Worm (Caenorhabditis elegans) whole organism, late embryonic: ENCODE measurements around the gene str-16.

Experiments used
- K09A11.1 ChIP-seq: sonication (generic microtip); optimal IDR thresholded peaks from 2 replicates; lab custom pipeline; 2017; ENCODE audit warnings: antibody characterized with exemption, mild to moderate bottlenecking, missing genetic modification characterization, missing compliant biosample characterization; ENCODE audit not compliant: insufficient read depth
- ahr-1 ChIP-seq: sonication (generic microtip); optimal IDR thresholded peaks from 2 replicates; lab custom pipeline; 2016; ENCODE audit warnings: missing genetic modification characterization, missing compliant biosample characterization
- ama-1 ChIP-seq: fragments of 150-350 bp; optimal IDR thresholded peaks from 2 replicates; lab custom pipeline; 2014
- ceh-14 ChIP-seq: sonication (generic microtip); optimal IDR thresholded peaks from 2 replicates; lab custom pipeline; 2016; ENCODE audit warnings: missing genotype, missing genetic modification characterization, missing compliant biosample characterization
- ceh-18 ChIP-seq: sonication (generic microtip); optimal IDR thresholded peaks from 2 replicates; lab custom pipeline; 2016; ENCODE audit warnings: missing genetic modification characterization, missing compliant biosample characterization
- ceh-22 ChIP-seq: sonication (generic microtip); optimal IDR thresholded peaks from 2 replicates; lab custom pipeline; 2017; ENCODE audit warnings: missing biosample characterization, missing genetic modification characterization
- ceh-24 ChIP-seq: sonication (generic microtip); optimal IDR thresholded peaks from 2 replicates; lab custom pipeline; 2016; ENCODE audit warnings: mild to moderate bottlenecking, missing genetic modification characterization, missing compliant biosample characterization
- ceh-30 ChIP-seq: fragments of 150-350 bp; optimal IDR thresholded peaks from 2 replicates; lab custom pipeline; 2014; ENCODE audit warnings: missing biosample characterization, missing genetic modification characterization
- ceh-31 ChIP-seq: sonication (generic microtip); optimal IDR thresholded peaks from 2 replicates; lab custom pipeline; 2016; ENCODE audit warnings: missing genetic modification characterization, missing compliant biosample characterization
- ceh-45 ChIP-seq: fragments of 200-800 bp; sonication (Bioruptor generic); IDR thresholded peaks from 2 replicates; pipeline ENCODE4 v1.3.6; 2022; ENCODE audit warnings: missing genetic modification reagents, missing genetic modification characterization, missing compliant biosample characterization
- ceh-6 ChIP-seq: fragments of 200-800 bp; sonication (Bioruptor generic); optimal IDR thresholded peaks from 2 replicates; lab custom pipeline; 2018; ENCODE audit warnings: mild to moderate bottlenecking, missing genetic modification characterization, missing compliant biosample characterization
- che-1 ChIP-seq: sonication (generic microtip); optimal IDR thresholded peaks from 2 replicates; lab custom pipeline; 2016; ENCODE audit warnings: mild to moderate bottlenecking, missing genetic modification characterization, missing compliant biosample characterization
- dve-1 ChIP-seq: sonication (generic microtip); optimal IDR thresholded peaks from 2 replicates; lab custom pipeline; 2017; ENCODE audit warnings: antibody characterized with exemption, mild to moderate bottlenecking, missing genetic modification characterization, missing compliant biosample characterization
- elt-2 ChIP-seq: sonication (generic microtip); optimal IDR thresholded peaks from 2 replicates; lab custom pipeline; 2016; ENCODE audit warnings: missing genetic modification reagents, missing genetic modification characterization, missing compliant biosample characterization
- elt-4 ChIP-seq: sonication (generic microtip); optimal IDR thresholded peaks from 2 replicates; lab custom pipeline; 2016; ENCODE audit warnings: missing genetic modification characterization, missing compliant biosample characterization
- ets-4 ChIP-seq: sonication (generic microtip); optimal IDR thresholded peaks from 2 replicates; lab custom pipeline; 2016; ENCODE audit warnings: missing genetic modification characterization, missing compliant biosample characterization
- fax-1 ChIP-seq: sonication (generic microtip); optimal IDR thresholded peaks from 2 replicates; lab custom pipeline; 2016; ENCODE audit warnings: missing genotype, missing genetic modification characterization, missing compliant biosample characterization
- fkh-10 ChIP-seq: fragments of 150-350 bp; optimal IDR thresholded peaks from 2 replicates; lab custom pipeline; 2014; ENCODE audit warnings: missing biosample characterization, missing genetic modification reagents, missing genetic modification characterization
- fkh-6 ChIP-seq: sonication (generic microtip); optimal IDR thresholded peaks from 2 replicates; lab custom pipeline; 2016; ENCODE audit warnings: missing genetic modification characterization, missing compliant biosample characterization
- hlh-8 ChIP-seq: sonication (generic microtip); optimal IDR thresholded peaks from 2 replicates; lab custom pipeline; 2016; ENCODE audit warnings: missing genotype, missing genetic modification characterization, missing compliant biosample characterization
- lim-6 ChIP-seq: sonication (generic microtip); optimal IDR thresholded peaks from 2 replicates; lab custom pipeline; 2016; ENCODE audit warnings: missing genetic modification characterization, missing compliant biosample characterization
- lin-11 ChIP-seq: fragments of 200-800 bp; sonication (Bioruptor generic); optimal IDR thresholded peaks from 2 replicates; lab custom pipeline; 2018; ENCODE audit warnings: mild to moderate bottlenecking, missing genetic modification characterization, missing compliant biosample characterization
- nfya-1 ChIP-seq: sonication (generic microtip); optimal IDR thresholded peaks from 2 replicates; lab custom pipeline; 2017; ENCODE audit warnings: missing genetic modification characterization, mild to moderate bottlenecking, missing compliant biosample characterization, antibody characterized with exemption, moderate library complexity
- npax-4 ChIP-seq: sonication (generic microtip); optimal IDR thresholded peaks from 2 replicates; lab custom pipeline; 2016; ENCODE audit warnings: missing genetic modification characterization, missing compliant biosample characterization
- odd-2 ChIP-seq: sonication (generic microtip); optimal IDR thresholded peaks from 2 replicates; lab custom pipeline; 2017; ENCODE audit warnings: antibody characterized with exemption, mild to moderate bottlenecking, missing genetic modification characterization, missing compliant biosample characterization
- pat-9 ChIP-seq: fragments of 200-800 bp; sonication (Bioruptor generic); optimal IDR thresholded peaks from 2 replicates; lab custom pipeline; 2018; ENCODE audit warnings: mild to moderate bottlenecking, missing genetic modification characterization, moderate library complexity, missing compliant biosample characterization
- pax-1 ChIP-seq: fragments of 150-350 bp; optimal IDR thresholded peaks from 2 replicates; lab custom pipeline; 2014; ENCODE audit warnings: missing biosample characterization, missing genetic modification characterization
- pha-2 ChIP-seq: sonication (generic microtip); optimal IDR thresholded peaks from 2 replicates; lab custom pipeline; 2017; ENCODE audit warnings: mild to moderate bottlenecking, missing genetic modification characterization, missing compliant biosample characterization
- ref-2 ChIP-seq: sonication (generic microtip); optimal IDR thresholded peaks from 2 replicates; lab custom pipeline; 2016; ENCODE audit warnings: missing genetic modification characterization, missing compliant biosample characterization
- rnt-1 ChIP-seq: sonication (generic microtip); optimal IDR thresholded peaks from 2 replicates; lab custom pipeline; 2016; ENCODE audit warnings: missing genetic modification characterization, missing compliant biosample characterization
- sdc-2 ChIP-seq: sonication (generic microtip); optimal IDR thresholded peaks from 2 replicates; lab custom pipeline; 2016; ENCODE audit warnings: missing genotype, missing genetic modification characterization, missing compliant biosample characterization
- sox-4 ChIP-seq: sonication (generic microtip); optimal IDR thresholded peaks from 2 replicates; lab custom pipeline; 2017; ENCODE audit warnings: mild to moderate bottlenecking, missing genetic modification characterization, inconsistent platforms, missing compliant biosample characterization
- syd-9 ChIP-seq: sonication (generic microtip); optimal IDR thresholded peaks from 2 replicates; lab custom pipeline; 2016; ENCODE audit warnings: mild to moderate bottlenecking, missing genetic modification characterization, moderate library complexity, missing compliant biosample characterization
- tbx-2 ChIP-seq: sonication (generic microtip); optimal IDR thresholded peaks from 2 replicates; lab custom pipeline; 2016; ENCODE audit warnings: missing genetic modification characterization, missing compliant biosample characterization
- ttx-3 ChIP-seq: sonication (generic microtip); optimal IDR thresholded peaks from 2 replicates; lab custom pipeline; 2016; ENCODE audit warnings: missing genetic modification reagents, missing genetic modification characterization, missing compliant biosample characterization
- unc-3 ChIP-seq, 2 experiments: fragments of 200-800 bp in 1 of 2; sonication (Bioruptor generic) in 1 of 2; sonication (generic microtip) in 1 of 2; conservative IDR thresholded peaks in 1 of 2; optimal IDR thresholded peaks in 1 of 2; 2 replicates each; pipeline versions ENCODE4 v1.3.6 to Lab custom; 2016 to 2022; ENCODE audit warnings: missing compliant biosample characterization in 2 of 2, missing genetic modification characterization in 2 of 2, missing genetic modification reagents in 1 of 2
- unc-86 ChIP-seq: sonication (generic microtip); optimal IDR thresholded peaks from 2 replicates; lab custom pipeline; 2016; ENCODE audit warnings: missing genetic modification characterization, missing compliant biosample characterization
- ztf-16 ChIP-seq: sonication (generic microtip); optimal IDR thresholded peaks from 2 replicates; lab custom pipeline; 2017; ENCODE audit warnings: missing genetic modification characterization, missing compliant biosample characterization

Gene str-16

DNA sequence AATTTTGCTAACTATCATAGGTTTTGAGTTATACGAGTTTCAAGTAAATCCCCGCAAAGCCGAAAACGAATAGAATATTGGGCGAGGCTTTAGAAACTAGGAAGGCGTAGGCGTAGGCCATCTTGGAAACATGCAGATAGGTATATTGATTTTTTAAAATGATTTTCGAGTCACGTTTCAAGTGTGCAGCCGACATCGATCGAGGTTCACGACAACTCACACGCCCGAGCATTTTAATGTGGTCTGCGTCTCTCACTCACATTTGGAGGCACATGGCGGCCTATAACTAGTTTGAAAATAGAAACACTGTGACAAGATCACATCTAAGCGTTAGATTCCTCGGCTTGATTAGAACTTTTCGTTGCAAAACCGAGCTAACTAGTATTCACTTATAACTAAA lies 9.3 kb upstream of the str-16 start, which contains the start of gene K08D9.2:
Gene K08D9.2 (plus strand): TSS at position 301 of the 400 bp plus-strand sequence.
- TF ChIP-seq rnt-1 (tag; lab: Kevin White, UChicago) (no peak), pha-2 (tag; lab: Kevin White, UChicago) (no peak), hlh-8 (no peak), sox-4 (tag; lab: Kevin White, UChicago) (no peak), unc-86 (tag; lab: Kevin White, UChicago) (no peak), fkh-6 (tag; lab: Kevin White, UChicago) (no peak), tbx-2 (tag; lab: Kevin White, UChicago) (no peak), lim-6 (tag; lab: Kevin White, UChicago) (no peak), ceh-14 (tag; lab: Kevin White, UChicago) (no peak), sdc-2 (tag; lab: Kevin White, UChicago) (no peak), ceh-24 (tag; lab: Kevin White, UChicago) (no peak), fkh-10 (GFP tag; lab: Kevin White, UChicago) (no peak), ceh-6 (GFP tag; lab: Kevin White, UChicago) (no peak), ztf-16 (tag; lab: Kevin White, UChicago) (no peak), odd-2 (tag; lab: Kevin White, UChicago) (no peak), nfya-1 (tag; lab: Kevin White, UChicago) (no peak), ceh-30 (no peak), npax-4 (tag; lab: Kevin White, UChicago) (no peak), fax-1 (tag; lab: Kevin White, UChicago) (no peak)

DNA sequence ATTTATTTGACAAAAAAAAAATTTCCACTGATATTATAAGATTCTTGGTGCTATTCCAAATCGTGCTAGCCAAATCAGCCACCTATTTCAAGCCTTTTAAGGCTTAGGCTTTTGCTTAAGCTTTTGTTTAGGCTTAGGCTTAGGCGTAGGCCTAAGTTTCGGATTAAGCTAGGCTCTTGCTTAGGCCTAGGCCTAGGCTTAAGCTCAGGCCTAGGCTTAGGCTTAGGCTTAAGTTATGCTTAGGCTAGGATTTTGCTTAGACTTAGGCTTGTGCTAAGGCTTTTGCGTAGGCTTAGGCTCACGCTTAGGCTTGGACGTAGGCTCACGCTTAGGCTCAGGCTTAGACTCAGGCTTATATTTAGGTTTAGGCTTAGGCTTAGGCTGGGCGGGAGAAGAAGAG lies 6.5 kb upstream of the str-16 start:
- no peak for TF ChIP-seq unc-3 (GFP tag; conservative IDR thresholded peaks at IDR 0.05; lab: Robert Waterston, UW)
- TF ChIP-seq unc-3 (tag; optimal IDR thresholded peaks at IDR 0.05; lab: Kevin White, UChicago): no peak
- TF ChIP-seq elt-2: no peak
- no peak for TF ChIP-seq ceh-6 (GFP tag; lab: Kevin White, UChicago)
- TF ChIP-seq ref-2 (tag; lab: Kevin White, UChicago): no peak
- no peak for TF ChIP-seq ceh-30
- no peak for TF ChIP-seq nfya-1 (tag; lab: Kevin White, UChicago)
- TF ChIP-seq pax-1 (tag; lab: Kevin White, UChicago): no peak
- TF ChIP-seq dve-1: peak; percentile 61

DNA sequence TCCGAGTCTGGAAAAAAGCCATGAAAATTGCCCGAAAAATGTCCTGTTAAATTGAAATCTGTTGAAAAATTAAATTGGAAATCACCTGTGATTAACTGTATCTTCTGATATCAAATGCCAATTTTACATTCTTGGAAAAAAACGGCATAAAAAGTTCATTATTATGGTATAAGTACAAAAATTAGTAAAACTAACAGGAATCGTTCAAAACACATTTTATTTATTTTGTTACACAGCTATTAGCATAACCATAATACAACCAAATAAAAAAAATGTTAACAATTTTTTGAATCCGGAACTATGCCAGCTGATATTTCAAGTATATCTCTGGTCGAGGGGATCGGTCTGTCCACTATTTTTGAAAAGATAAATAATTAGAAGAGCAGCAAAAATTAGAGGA lies 6.1 kb upstream of the str-16 start, which contains the start of gene K08D9.10:
Gene K08D9.10 (plus strand): TSS at position 301 of the 400 bp plus-strand sequence.
- TF ChIP-seq lim-6 (tag; lab: Kevin White, UChicago) (no peak), ztf-16 (tag; lab: Kevin White, UChicago) (no peak), unc-3 (GFP tag; conservative IDR thresholded peaks at IDR 0.05; lab: Robert Waterston, UW) (no peak), unc-3 (tag; optimal IDR thresholded peaks at IDR 0.05; lab: Kevin White, UChicago) (no peak), elt-2 (no peak), ama-1 (lab: Kevin White, UChicago) (no peak), syd-9 (no peak), fkh-10 (GFP tag; lab: Kevin White, UChicago) (no peak), ceh-45 (GFP tag; lab: Robert Waterston, UW) (no peak), K09A11.1 (tag; lab: Kevin White, UChicago) (no peak), hlh-8 (no peak), pat-9 (tag; lab: Kevin White, UChicago) (no peak), ceh-6 (GFP tag; lab: Kevin White, UChicago) (no peak), ceh-31 (tag; lab: Kevin White, UChicago) (no peak), pha-2 (tag; lab: Kevin White, UChicago) (no peak), che-1 (no peak), elt-4 (tag; lab: Kevin White, UChicago) (no peak), ceh-18 (tag; lab: Kevin White, UChicago) (no peak), ahr-1 (tag; lab: Kevin White, UChicago) (no peak), npax-4 (tag; lab: Kevin White, UChicago) (no peak), ceh-22 (tag; lab: Kevin White, UChicago) (no peak)

DNA sequence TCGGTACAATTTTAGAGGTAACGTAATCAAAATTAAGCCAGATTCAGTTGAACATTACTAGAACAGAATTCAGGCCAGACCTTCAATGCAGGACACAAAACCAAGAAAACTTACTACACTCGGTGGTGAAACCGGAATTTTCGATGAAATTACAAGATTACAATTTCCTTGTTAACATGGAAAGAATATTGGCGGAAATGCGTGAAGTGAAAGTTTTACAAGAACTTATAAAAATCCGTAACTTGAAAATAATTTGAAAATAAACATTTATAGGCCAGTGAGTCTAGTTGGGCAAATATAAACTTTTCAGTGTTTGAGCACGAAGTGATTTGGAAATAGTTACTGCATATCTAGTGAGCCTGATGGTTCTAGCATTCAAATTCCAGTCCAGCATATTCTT lies 1.8 kb upstream of the str-16 start, which contains the start of gene K08D9.6:
Gene K08D9.6 (minus strand): TSS at position 101 of the 400 bp plus-strand sequence.
- TF ChIP-seq lin-11 (tag; lab: Kevin White, UChicago) (no peak), ceh-31 (tag; lab: Kevin White, UChicago) (no peak), ets-4 (no peak), ttx-3 (tag; lab: Kevin White, UChicago) (no peak)
- TF ChIP-seq, all 69 proteins: peak for 0
